Worm (Caenorhabditis elegans) whole organism, L4 larva: ENCODE results near the gene rhy-1.

Experiments used
- F37D6.2 ChIP-seq: sonication (generic microtip); optimal IDR thresholded peaks from 2 replicates; lab custom pipeline; 2016; ENCODE audit warnings: mild to moderate bottlenecking, missing genetic modification characterization, missing compliant biosample characterization
- F49E8.2 ChIP-seq: sonication (generic microtip); optimal IDR thresholded peaks from 2 replicates; lab custom pipeline; 2016; ENCODE audit warnings: missing compliant biosample characterization, mild to moderate bottlenecking, missing genetic modification characterization, borderline replicate concordance
- Y105C5A.15 ChIP-seq: fragments of 200-800 bp; sonication (Bioruptor generic); IDR thresholded peaks from 2 replicates; pipeline ENCODE4 v1.3.6; 2022; ENCODE audit warnings: missing genetic modification characterization, missing compliant biosample characterization
- ZK546.5 ChIP-seq, 2 experiments: sonication (generic microtip); optimal IDR thresholded peaks; 2 replicates each; lab custom pipeline; 2017; ENCODE audit warnings: missing biosample characterization in 2 of 2, missing genetic modification characterization in 2 of 2
- ceh-20 ChIP-seq: fragments of 200-800 bp; sonication (Bioruptor generic); IDR thresholded peaks from 2 replicates; pipeline ENCODE4 v1.3.6; 2022; ENCODE audit warnings: missing genetic modification reagents, missing genetic modification characterization, missing compliant biosample characterization
- ceh-28 ChIP-seq: fragments of 150-350 bp; optimal IDR thresholded peaks from 2 replicates; lab custom pipeline; 2014; ENCODE audit warnings: missing biosample characterization, missing genetic modification reagents, missing genetic modification characterization
- ceh-82 ChIP-seq: sonication (generic microtip); optimal IDR thresholded peaks from 2 replicates; lab custom pipeline; 2017; ENCODE audit warnings: missing biosample characterization, missing genetic modification characterization
- daf-12 ChIP-seq: fragments of 150-350 bp; optimal IDR thresholded peaks from 2 replicates; lab custom pipeline; 2014; ENCODE audit warnings: missing biosample characterization, missing genetic modification reagents, missing genetic modification characterization
- daf-16 ChIP-seq, 3 experiments: sonication (generic microtip); optimal IDR thresholded peaks; 2 replicates each; lab custom pipeline; 2016 to 2017; ENCODE audit warnings: missing genetic modification characterization in 3 of 3, missing genetic modification reagents in 3 of 3, mild to moderate bottlenecking in 2 of 3, missing compliant biosample characterization in 2 of 3, missing biosample characterization in 1 of 3, moderate library complexity in 1 of 3
- dmd-9 ChIP-seq: fragments of 200-800 bp; sonication (Bioruptor generic); IDR thresholded peaks from 2 replicates; pipeline ENCODE4 v1.3.6; 2022; ENCODE audit warnings: missing genetic modification reagents, missing genetic modification characterization, missing compliant biosample characterization
- dpl-1 ChIP-seq: fragments of 150-350 bp; optimal IDR thresholded peaks from 2 replicates; lab custom pipeline; 2014; ENCODE audit warnings: missing biosample characterization, missing genetic modification reagents, missing genetic modification characterization
- duxl-1 ChIP-seq: sonication (generic microtip); optimal IDR thresholded peaks from 2 replicates; lab custom pipeline; 2016; ENCODE audit warnings: mild to moderate bottlenecking, missing genetic modification characterization, moderate library complexity, missing compliant biosample characterization; ENCODE audit not compliant: poor library complexity
- egl-27 ChIP-seq: sonication (generic microtip); optimal IDR thresholded peaks from 3 replicates; lab custom pipeline; 2017; ENCODE audit warnings: missing biosample characterization, missing genetic modification reagents, missing genetic modification characterization
- fkh-10 ChIP-seq: fragments of 150-350 bp; optimal IDR thresholded peaks from 2 replicates; lab custom pipeline; 2014; ENCODE audit warnings: missing biosample characterization, missing genetic modification reagents, missing genetic modification characterization
- gei-8 ChIP-seq: fragments of 200-800 bp; sonication (Bioruptor generic); optimal IDR thresholded peaks from 2 replicates; lab custom pipeline; 2018; ENCODE audit warnings: mild to moderate bottlenecking, missing genetic modification characterization, missing compliant biosample characterization
- hif-1 ChIP-seq, 2 experiments: sonication (generic microtip); optimal IDR thresholded peaks; 2 replicates each; lab custom pipeline; 2016 to 2017; ENCODE audit warnings: missing compliant biosample characterization in 2 of 2, missing genetic modification characterization in 2 of 2, missing genetic modification reagents in 2 of 2, missing genotype in 2 of 2, mild to moderate bottlenecking in 1 of 2
- hlh-11 ChIP-seq: fragments of 200-800 bp; sonication (Bioruptor generic); optimal IDR thresholded peaks from 2 replicates; lab custom pipeline; 2018; ENCODE audit warnings: mild to moderate bottlenecking, missing genetic modification characterization, missing compliant biosample characterization
- jun-1 ChIP-seq: fragments of 150-350 bp; optimal IDR thresholded peaks from 2 replicates; lab custom pipeline; 2014; ENCODE audit warnings: missing biosample characterization, missing genetic modification reagents, missing genetic modification characterization
- lin-1 ChIP-seq: fragments of 200-800 bp; sonication (Bioruptor generic); IDR thresholded peaks from 2 replicates; pipeline ENCODE4 v1.3.6; 2022; ENCODE audit warnings: missing genetic modification reagents, missing genetic modification characterization, missing compliant biosample characterization
- lin-29 ChIP-seq: fragments of 200-800 bp; sonication (Bioruptor generic); IDR thresholded peaks from 2 replicates; pipeline ENCODE4 v1.3.6; 2022; ENCODE audit warnings: missing genetic modification reagents, missing genetic modification characterization, missing compliant biosample characterization
- lin-38 ChIP-seq: fragments of 200-800 bp; sonication (Bioruptor generic); IDR thresholded peaks from 2 replicates; pipeline ENCODE4 v1.3.6; 2022; ENCODE audit warnings: missing genetic modification reagents, missing genetic modification characterization, missing compliant biosample characterization
- lir-3 ChIP-seq: sonication (generic microtip); optimal IDR thresholded peaks from 2 replicates; lab custom pipeline; 2016; ENCODE audit warnings: mild to moderate bottlenecking, missing genetic modification characterization, missing compliant biosample characterization
- lsy-2 ChIP-seq, 2 experiments: fragments of 150-350 bp in 1 of 2; sonication (generic microtip) in 1 of 2; optimal IDR thresholded peaks; 2 replicates each; lab custom pipeline; 2014 to 2017; ENCODE audit warnings: missing biosample characterization in 2 of 2, missing genetic modification characterization in 2 of 2
- mdl-1 ChIP-seq, 2 experiments: fragments of 150-350 bp in 1 of 2; sonication (generic microtip) in 1 of 2; optimal IDR thresholded peaks; 2 replicates each; lab custom pipeline; 2014 to 2017; ENCODE audit warnings: missing biosample characterization in 2 of 2, missing genetic modification characterization in 2 of 2
- mxl-2 ChIP-seq: fragments of 200-800 bp; sonication (Bioruptor generic); conservative IDR thresholded peaks from 2 replicates; pipeline ENCODE4 v1.3.6; 2022; ENCODE audit warnings: missing genetic modification reagents, missing genetic modification characterization, missing compliant biosample characterization
- nhr-111 ChIP-seq: fragments of 200-800 bp; sonication (Bioruptor generic); optimal IDR thresholded peaks from 2 replicates; lab custom pipeline; 2018; ENCODE audit warnings: mild to moderate bottlenecking, missing genetic modification characterization, missing compliant biosample characterization
- nhr-237 ChIP-seq: sonication (generic microtip); optimal IDR thresholded peaks from 2 replicates; lab custom pipeline; 2017; ENCODE audit warnings: missing biosample characterization, missing genetic modification characterization
- nhr-42 ChIP-seq: fragments of 200-800 bp; sonication (Bioruptor generic); IDR thresholded peaks from 2 replicates; pipeline ENCODE4 v1.3.6; 2022; ENCODE audit warnings: missing genetic modification characterization, missing compliant biosample characterization
- nhr-48 ChIP-seq: sonication (generic microtip); optimal IDR thresholded peaks from 2 replicates; lab custom pipeline; 2016; ENCODE audit warnings: mild to moderate bottlenecking, missing genetic modification characterization, missing compliant biosample characterization
- nhr-6 ChIP-seq: fragments of 150-350 bp; optimal IDR thresholded peaks from 2 replicates; lab custom pipeline; 2014; ENCODE audit warnings: missing biosample characterization, missing genetic modification characterization
- nhr-77 ChIP-seq: fragments of 150-350 bp; optimal IDR thresholded peaks from 2 replicates; lab custom pipeline; 2014; ENCODE audit warnings: missing biosample characterization, missing genetic modification characterization
- pha-4 ChIP-seq, 2 experiments: fragments of 150-350 bp in 1 of 2; fragments of 200-800 bp in 1 of 2; sonication (Bioruptor generic) in 1 of 2; IDR thresholded peaks in 1 of 2; optimal IDR thresholded peaks in 1 of 2; 2 replicates each; pipeline versions ENCODE4 v1.3.6 to Lab custom; 2014 to 2022; ENCODE audit warnings: missing genetic modification characterization in 2 of 2, missing genetic modification reagents in 2 of 2, missing biosample characterization in 1 of 2, missing compliant biosample characterization in 1 of 2
- php-3 ChIP-seq: fragments of 200-800 bp; sonication (Bioruptor generic); IDR thresholded peaks from 2 replicates; pipeline ENCODE4 v1.3.6; 2022; ENCODE audit warnings: missing genetic modification reagents, missing genetic modification characterization, missing compliant biosample characterization
- snpc-4 ChIP-seq: fragments of 150-350 bp; optimal IDR thresholded peaks from 2 replicates; lab custom pipeline; 2014; ENCODE audit warnings: missing biosample characterization, missing genetic modification characterization
- spr-3 ChIP-seq: fragments of 200-800 bp; sonication (Bioruptor generic); optimal IDR thresholded peaks from 2 replicates; lab custom pipeline; 2018; ENCODE audit warnings: mild to moderate bottlenecking, missing genetic modification characterization, missing compliant biosample characterization
- tra-1 ChIP-seq: fragments of 200-800 bp; sonication (Bioruptor generic); IDR thresholded peaks from 2 replicates; pipeline ENCODE4 v1.3.6; 2022; ENCODE audit warnings: missing genetic modification reagents, missing genetic modification characterization, missing compliant biosample characterization
- unc-62 ChIP-seq, 3 experiments: fragments of 150-350 bp in 1 of 3; sonication (generic microtip); optimal IDR thresholded peaks in 2 of 3; peaks in 1 of 3; 1 replicate in 1 of 3; 2 replicates in 2 of 3; lab custom pipeline; 2014 to 2017; ENCODE audit warnings: missing biosample characterization in 3 of 3, missing genetic modification characterization in 3 of 3, missing genetic modification reagents in 3 of 3, missing genotype in 1 of 3
- zfp-3 ChIP-seq: fragments of 200-800 bp; sonication (Bioruptor generic); conservative IDR thresholded peaks from 2 replicates; pipeline ENCODE4 v1.3.6; 2022; ENCODE audit warnings: missing genetic modification reagents, missing genetic modification characterization, missing compliant biosample characterization
- zip-11 ChIP-seq: fragments of 200-800 bp; sonication (Bioruptor generic); IDR thresholded peaks from 2 replicates; pipeline ENCODE4 v1.3.6; 2022; ENCODE audit warnings: missing genetic modification characterization, missing compliant biosample characterization
- zip-2 ChIP-seq: fragments of 150-350 bp; optimal IDR thresholded peaks from 2 replicates; lab custom pipeline; 2014; ENCODE audit warnings: missing biosample characterization, missing genetic modification characterization
- ztf-11 ChIP-seq: fragments of 150-350 bp; optimal IDR thresholded peaks from 2 replicates; lab custom pipeline; 2014; ENCODE audit warnings: missing biosample characterization, missing genetic modification characterization

The rhy-1 gene

ce11 chrII:9160197-9160806 is 877 bp upstream of the rhy-1 start (continued):
- TF ChIP-seq spr-3 (GFP tag; lab: Kevin White, UChicago) (no peak), F37D6.2 (tag; lab: Kevin White, UChicago) (no peak), daf-12 (no peak), egl-27 (no peak), mdl-1 (tag; optimal IDR thresholded peaks at IDR 0.05; lab: Kevin White, UChicago) (peak in 1 of 2 experiments; percentile 79), gei-8 (GFP tag; lab: Kevin White, UChicago) (no peak), hlh-11 (peak; percentile 81), unc-62 (GFP tag; optimal IDR thresholded peaks at IDR 0.05 in 1 of 2; lab: Kevin White, UChicago) (peak in 1 of 2 experiments; percentile 62), unc-62 (tag; optimal IDR thresholded peaks at IDR 0.05; lab: Kevin White, UChicago) (no peak), duxl-1 (tag; lab: Kevin White, UChicago) (no peak), ceh-82 (tag; lab: Kevin White, UChicago) (no peak), lin-1 (no peak; the same call in 1 of the 2 replicates), lir-3 (no peak), nhr-6 (tag; lab: Kevin White, UChicago) (peak; percentile 15), nhr-48 (peak; percentile 92), daf-16 (GFP tag; optimal IDR thresholded peaks at IDR 0.05; lab: Kevin White, UChicago) (no peak), daf-16 (tag; optimal IDR thresholded peaks at IDR 0.05; lab: Kevin White, UChicago) (peak; percentile 43), F49E8.2 (tag; lab: Kevin White, UChicago) (no peak), nhr-237 (tag; lab: Kevin White, UChicago) (no peak), lsy-2 (tag; optimal IDR thresholded peaks at IDR 0.05; lab: Kevin White, UChicago) (peak in 1 of 2 experiments; percentile 34), ZK546.5 (tag; optimal IDR thresholded peaks at IDR 0.05; lab: Kevin White, UChicago) (no peak), tra-1 (GFP tag; lab: Robert Waterston, UW) (peak; percentile 54; the same call in 1 of the 2 replicates), pha-4 (GFP tag; IDR thresholded peaks at IDR 0.05; lab: Robert Waterston, UW) (no peak), pha-4 (tag; optimal IDR thresholded peaks at IDR 0.05; lab: Kevin White, UChicago) (no peak), php-3 (0 out of 2 replicates have a peak, but pooled peaks have one; percentile 29), zip-2 (tag; lab: Kevin White, UChicago) (no peak), dmd-9 (GFP tag; lab: Robert Waterston, UW) (no peak), mxl-2 (no peak), jun-1 (no peak), ceh-28 (tag; lab: Kevin White, UChicago) (no peak), nhr-77 (tag; lab: Kevin White, UChicago) (no peak), nhr-111 (GFP tag; lab: Kevin White, UChicago) (no peak), lin-29 (GFP tag; lab: Robert Waterston, UW) (no peak), nhr-42 (GFP tag; lab: Robert Waterston, UW) (no peak), ceh-20 (GFP tag; lab: Robert Waterston, UW) (no peak), snpc-4 (no peak), zip-11 (GFP tag; lab: Robert Waterston, UW) (no peak), Y105C5A.15 (GFP tag; lab: Robert Waterston, UW) (no peak), fkh-10 (no peak), ztf-11 (no peak)

ce11 chrII:9163348-9163747 is 2.2 kb downstream of the rhy-1 start:
- TF ChIP-seq zfp-3 (GFP tag; lab: Robert Waterston, UW) (no peak), hif-1 (tag; optimal IDR thresholded peaks at IDR 0.05; lab: Kevin White, UChicago) (peak in 1 of 2 experiments; percentile 38), dpl-1 (GFP tag; lab: Kevin White, UChicago) (no peak), lin-38 (GFP tag; lab: Robert Waterston, UW) (0 out of 2 replicates have a peak, but pooled peaks have one; percentile 8)
